Fruit fly (Drosophila melanogaster) whole organism, embryonic: ENCODE results near the gene CG43094.

Experiments
- BEAF-32 ChIP-seq: fragments of 200-800 bp; sonication (Bioruptor generic); optimal IDR thresholded peaks from 3 replicates; lab custom pipeline; 2017; ENCODE audit warnings: missing biosample characterization, missing genetic modification characterization, mild to moderate bottlenecking, moderate library complexity, missing genetic modification reagents
- CG12219 ChIP-seq: fragments of 200-800 bp; sonication (Bioruptor generic); optimal IDR thresholded peaks from 3 replicates; lab custom pipeline; 2018; ENCODE audit warnings: missing biosample characterization, mild to moderate bottlenecking, missing genetic modification characterization
- CG13123 ChIP-seq: fragments of 200-800 bp; sonication (Bioruptor generic); optimal IDR thresholded peaks from 2 replicates; lab custom pipeline; 2016; ENCODE audit warnings: missing biosample characterization, missing genetic modification characterization
- CG14441 ChIP-seq: fragments of 200-800 bp; sonication (Bioruptor generic); IDR thresholded peaks from 2 replicates; pipeline ENCODE4 v1.3.6; 2022; ENCODE audit warnings: missing biosample characterization, missing genetic modification characterization
- CG14667 ChIP-seq: fragments of 200-800 bp; sonication (Bioruptor generic); IDR thresholded peaks from 2 replicates; pipeline ENCODE4 v1.3.6; 2022; ENCODE audit warnings: missing biosample characterization, missing genetic modification characterization
- CG15696 ChIP-seq: fragments of 200-800 bp; sonication (Bioruptor generic); optimal IDR thresholded peaks from 2 replicates; lab custom pipeline; 2019; ENCODE audit warnings: missing biosample characterization, mild to moderate bottlenecking, missing genetic modification characterization, moderate library complexity
- Dek ChIP-seq: fragments of 200-800 bp; sonication (Bioruptor generic); optimal IDR thresholded peaks from 3 replicates; lab custom pipeline; 2019; ENCODE audit warnings: missing biosample characterization, mild to moderate bottlenecking, missing genetic modification characterization, moderate library complexity
- ERR ChIP-seq: fragments of 200-800 bp; sonication (Bioruptor generic); optimal IDR thresholded peaks from 2 replicates; lab custom pipeline; 2016; ENCODE audit warnings: missing biosample characterization, missing genetic modification characterization
- Hr3 ChIP-seq: fragments of 200-800 bp; sonication (Bioruptor generic); optimal IDR thresholded peaks from 3 replicates; lab custom pipeline; 2016; ENCODE audit warnings: missing biosample characterization, missing genetic modification characterization
- MBD-R2 ChIP-seq: fragments of 200-800 bp; sonication (Bioruptor generic); IDR thresholded peaks from 2 replicates; pipeline ENCODE4 v1.3.6; 2022; ENCODE audit warnings: missing biosample characterization, missing genetic modification characterization
- Sox102F ChIP-seq: fragments of 200-800 bp; sonication (Bioruptor generic); optimal IDR thresholded peaks from 2 replicates; lab custom pipeline; 2018; ENCODE audit warnings: missing biosample characterization, mild to moderate bottlenecking, missing genetic modification characterization, moderate library complexity
- ap ChIP-seq: fragments of 200-800 bp; sonication (Bioruptor generic); IDR thresholded peaks from 2 replicates; pipeline ENCODE4 v1.3.6; 2022; ENCODE audit warnings: missing biosample characterization, missing genetic modification characterization
- chn ChIP-seq: fragments of 200-800 bp; sonication (Bioruptor generic); optimal IDR thresholded peaks from 2 replicates; lab custom pipeline; 2016; ENCODE audit warnings: missing biosample characterization, missing genetic modification characterization
- gem ChIP-seq: fragments of 200-800 bp; sonication (Bioruptor generic); optimal IDR thresholded peaks from 2 replicates; lab custom pipeline; 2019; ENCODE audit warnings: missing biosample characterization, mild to moderate bottlenecking, missing genetic modification characterization, moderate library complexity

DNA sequence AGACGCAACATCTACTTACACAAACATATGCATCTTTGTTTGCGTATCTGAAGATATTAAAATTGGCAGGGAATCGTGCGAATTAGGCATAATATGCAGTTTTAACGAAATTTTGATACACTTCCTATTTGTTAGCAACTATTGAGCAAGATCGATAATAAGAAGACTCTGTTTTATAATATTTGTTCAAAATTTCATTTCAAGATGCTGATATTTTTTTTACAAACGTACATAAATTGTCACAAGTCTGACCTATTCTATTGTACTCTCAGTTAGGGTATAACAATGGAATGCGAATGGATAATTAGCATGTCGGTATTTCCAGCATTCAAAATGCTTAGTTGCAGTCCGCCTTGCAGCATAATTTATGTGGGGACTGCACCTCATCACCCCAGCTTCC lies 42.9 kb downstream of the CG43094 start:
- no peak for TF ChIP-seq CG12219 (GFP tag; lab: Kevin White, UChicago)
- TF ChIP-seq gem: no peak
- TF ChIP-seq ap: no peak
- no peak for TF ChIP-seq Sox102F (GFP tag; lab: Kevin White, UChicago)
- TF ChIP-seq CG13123 (GFP tag; lab: Kevin White, UChicago): no peak
- TF ChIP-seq chn: no peak
- TF ChIP-seq BEAF-32: no peak
- no peak for TF ChIP-seq Dek (tag; lab: Kevin White, UChicago)
- TF ChIP-seq ERR: no peak
- TF ChIP-seq CG14441: peak; percentile 32; the same call in 1 of the 2 replicates
- TF ChIP-seq CG15696 (tag; lab: Kevin White, UChicago): no peak
- no peak for TF ChIP-seq Hr3
- no peak for TF ChIP-seq CG14667 (GFP tag; lab: Robert Waterston, UW)
- no peak for TF ChIP-seq MBD-R2 (GFP tag; lab: Robert Waterston, UW)
